Fruit fly (Drosophila melanogaster): ENCODE data around the gene CG13784.

CG13784 gene

dm6 chr2L:7154861-7155594 lies 64.8 kb downstream of the CG13784 start (continued):
- TF ChIP-seq Fer2 (tag; optimal IDR thresholded peaks at IDR 0.05) (no peak), H2.0 (GFP tag; IDR thresholded peaks at IDR 0.05) (peak; percentile 45), B-H1 (GFP tag; IDR thresholded peaks at IDR 0.05) (no peak), trh (GFP tag; optimal IDR thresholded peaks at IDR 0.05) (no peak), disco-r (GFP tag; optimal IDR thresholded peaks at IDR 0.05) (no peak), CG4820 (GFP tag; optimal IDR thresholded peaks at IDR 0.05) (peak; percentile 44), CG15479 (GFP tag; optimal IDR thresholded peaks at IDR 0.05) (no peak), trem (tag; optimal IDR thresholded peaks at IDR 0.05) (no peak), wek (GFP tag; optimal IDR thresholded peaks at IDR 0.05) (peak; percentile 40), CG18599 (GFP tag; optimal IDR thresholded peaks at IDR 0.05) (peak; percentile 23), ab (GFP tag; optimal IDR thresholded peaks at IDR 0.05) (no peak), dati (GFP tag; IDR thresholded peaks at IDR 0.05) (no peak), Dip2 (GFP tag; IDR thresholded peaks at IDR 0.05) (no peak), tap (tag; optimal IDR thresholded peaks at IDR 0.05) (peak; percentile 30), klu (GFP tag; IDR thresholded peaks at IDR 0.05) (no peak), CG43689 (GFP tag; IDR thresholded peaks at IDR 0.05) (no peak), CG12299 (tag; optimal IDR thresholded peaks at IDR 0.05) (no peak), CG4730 (GFP tag; IDR thresholded peaks at IDR 0.05) (no peak), Deaf1 (tag; optimal IDR thresholded peaks at IDR 0.05) (no peak), odd (GFP tag; optimal IDR thresholded peaks at IDR 0.05) (no peak), CG15696 (tag; optimal IDR thresholded peaks at IDR 0.05) (no peak), unc-4 (GFP tag; IDR thresholded peaks at IDR 0.05; ENCODE audit: partially characterized antibody) (no peak), GATAe (GFP tag; conservative IDR thresholded peaks at IDR 0.05) (no peak), CG3838 (GFP tag; optimal IDR thresholded peaks at IDR 0.05) (no peak), dimm (GFP tag; IDR thresholded peaks at IDR 0.05) (no peak), CG31365 (tag; optimal IDR thresholded peaks at IDR 0.05) (no peak), Mad (GFP tag; optimal IDR thresholded peaks at IDR 0.05) (no peak), jumu (GFP tag; optimal IDR thresholded peaks at IDR 0.05) (peak; percentile 25), Sox102F (GFP tag; optimal IDR thresholded peaks at IDR 0.05) (peak; percentile 45), dmrt99B (tag; optimal IDR thresholded peaks at IDR 0.05) (peak; percentile 59), B-H2 (GFP tag; optimal IDR thresholded peaks at IDR 0.05) (no peak), CG7372 (GFP tag; IDR thresholded peaks at IDR 0.05) (no peak), cg (GFP tag; optimal IDR thresholded peaks at IDR 0.05) (no peak), CG10462 (GFP tag; optimal IDR thresholded peaks at IDR 0.05) (no peak), CG8924 (tag; optimal IDR thresholded peaks at IDR 0.05) (peak; percentile 7), insv (GFP tag; optimal IDR thresholded peaks at IDR 0.05) (no peak), CG8765 (GFP tag; IDR thresholded peaks at IDR 0.05) (no peak), CG12744 (GFP tag; optimal IDR thresholded peaks at IDR 0.05) (no peak), jing (GFP tag; optimal IDR thresholded peaks at IDR 0.05) (no peak), ERR (GFP tag; optimal IDR thresholded peaks at IDR 0.05) (no peak), CG31388 (GFP tag; optimal IDR thresholded peaks at IDR 0.05) (no peak), TFAM (GFP tag; optimal IDR thresholded peaks at IDR 0.05) (no peak), CG8290 (GFP tag; optimal IDR thresholded peaks at IDR 0.05) (no peak), CG8290 (tag; optimal IDR thresholded peaks at IDR 0.05) (peak in 1 of 2 experiments; percentile 58), CG2889 (GFP tag; IDR thresholded peaks at IDR 0.05) (no peak), ato (GFP tag; IDR thresholded peaks at IDR 0.05; ENCODE audit: partially characterized antibody) (no peak), Dp (GFP tag; optimal IDR thresholded peaks at IDR 0.05) (no peak), Nf-YB (GFP tag; optimal IDR thresholded peaks at IDR 0.05) (no peak), az2 (GFP tag; optimal IDR thresholded peaks at IDR 0.05) (peak; percentile 36), CG9215 (GFP tag; IDR thresholded peaks at IDR 0.05) (0 out of 2 replicates have a peak, but pooled peaks have one; percentile 14), Atf-2 (GFP tag; optimal IDR thresholded peaks at IDR 0.05) (no peak)

Data from whole organism, embryonic.